Fruit fly (Drosophila melanogaster): Measurements from ENCODE around the gene natalisin.
A peak's percentile ranks its signal among the peaks of the same experiment; 100 is the strongest.

The natalisin gene

dm6 chr3R:14389258-14389657 lies 29.1 kb upstream of the natalisin start:
- TF ChIP-seq usp (GFP tag; optimal IDR thresholded peaks at IDR 0.05) (no peak), CG8478 (optimal IDR thresholded peaks at IDR 0.05) (no peak), psq (optimal IDR thresholded peaks at IDR 0.05) (no peak), Dll (optimal IDR thresholded peaks at IDR 0.05) (no peak), EcR (GFP tag; optimal IDR thresholded peaks at IDR 0.05) (no peak), pan (optimal IDR thresholded peaks at IDR 0.05) (no peak)

- TF ChIP-seq EcR (GFP tag; optimal IDR thresholded peaks at IDR 0.05): no peak
- no peak for TF ChIP-seq Dll (optimal IDR thresholded peaks at IDR 0.05)
- no peak for TF ChIP-seq psq (optimal IDR thresholded peaks at IDR 0.05)
Observed at dm6 chr3R:14390465-14390864, 27.9 kb upstream of the natalisin start.

dm6 chr3R:14391281-14391680 lies 27.1 kb upstream of the natalisin start:
- TF ChIP-seq CG8478 (optimal IDR thresholded peaks at IDR 0.05): peak; percentile 16
- TF ChIP-seq Dll (optimal IDR thresholded peaks at IDR 0.05): no peak
- TF ChIP-seq usp (GFP tag; optimal IDR thresholded peaks at IDR 0.05): no peak

- TF ChIP-seq CG8478 (optimal IDR thresholded peaks at IDR 0.05) (no peak), pan (optimal IDR thresholded peaks at IDR 0.05) (no peak), usp (GFP tag; optimal IDR thresholded peaks at IDR 0.05) (no peak), EcR (GFP tag; optimal IDR thresholded peaks at IDR 0.05) (no peak), psq (optimal IDR thresholded peaks at IDR 0.05) (no peak), Dll (optimal IDR thresholded peaks at IDR 0.05) (no peak)
Observed at dm6 chr3R:14397927-14398326, 20.5 kb upstream of the natalisin start.

- TF ChIP-seq EcR (GFP tag; optimal IDR thresholded peaks at IDR 0.05) (no peak), psq (optimal IDR thresholded peaks at IDR 0.05) (no peak), CG8478 (optimal IDR thresholded peaks at IDR 0.05) (no peak), usp (GFP tag; optimal IDR thresholded peaks at IDR 0.05) (no peak), pan (optimal IDR thresholded peaks at IDR 0.05) (no peak), Dll (optimal IDR thresholded peaks at IDR 0.05) (no peak)
Observed at dm6 chr3R:14398620-14399019, 19.8 kb upstream of the natalisin start.

dm6 chr3R:14399375-14399774 lies 19.0 kb upstream of the natalisin start:
- TF ChIP-seq Dll (optimal IDR thresholded peaks at IDR 0.05) (no peak), pan (optimal IDR thresholded peaks at IDR 0.05) (no peak), CG8478 (optimal IDR thresholded peaks at IDR 0.05) (no peak), usp (GFP tag; optimal IDR thresholded peaks at IDR 0.05) (no peak), psq (optimal IDR thresholded peaks at IDR 0.05) (no peak), EcR (GFP tag; optimal IDR thresholded peaks at IDR 0.05) (no peak)

dm6 chr3R:14405312-14405711 lies 13.1 kb upstream of the natalisin start:
- TF ChIP-seq psq (optimal IDR thresholded peaks at IDR 0.05): no peak

- no peak for TF ChIP-seq EcR (GFP tag; optimal IDR thresholded peaks at IDR 0.05)
Observed at dm6 chr3R:14406648-14407047, 11.7 kb upstream of the natalisin start.

- TF ChIP-seq Dll (optimal IDR thresholded peaks at IDR 0.05): no peak
- no peak for TF ChIP-seq CG8478 (optimal IDR thresholded peaks at IDR 0.05)
- TF ChIP-seq EcR (GFP tag; optimal IDR thresholded peaks at IDR 0.05): no peak
- TF ChIP-seq usp (GFP tag; optimal IDR thresholded peaks at IDR 0.05): no peak
- no peak for TF ChIP-seq pan (optimal IDR thresholded peaks at IDR 0.05)
- TF ChIP-seq psq (optimal IDR thresholded peaks at IDR 0.05): no peak
Observed at dm6 chr3R:14410396-14410795, 8.0 kb upstream of the natalisin start.

dm6 chr3R:14413406-14414043 lies 4.9 kb upstream of the natalisin start:
- TF ChIP-seq psq (optimal IDR thresholded peaks at IDR 0.05) (no peak), usp (GFP tag; optimal IDR thresholded peaks at IDR 0.05) (no peak), Dll (optimal IDR thresholded peaks at IDR 0.05) (peak; percentile 39)

dm6 chr3R:14414318-14414717 lies 4.1 kb upstream of the natalisin start:
- TF ChIP-seq EcR (GFP tag; optimal IDR thresholded peaks at IDR 0.05): no peak
- no peak for TF ChIP-seq usp (GFP tag; optimal IDR thresholded peaks at IDR 0.05)
- no peak for TF ChIP-seq CG8478 (optimal IDR thresholded peaks at IDR 0.05)
- no peak for TF ChIP-seq psq (optimal IDR thresholded peaks at IDR 0.05)
- TF ChIP-seq pan (optimal IDR thresholded peaks at IDR 0.05): no peak
- TF ChIP-seq Dll (optimal IDR thresholded peaks at IDR 0.05): no peak

- TF ChIP-seq Dll (optimal IDR thresholded peaks at IDR 0.05): no peak
- no peak for TF ChIP-seq usp (GFP tag; optimal IDR thresholded peaks at IDR 0.05)
- no peak for TF ChIP-seq CG8478 (optimal IDR thresholded peaks at IDR 0.05)
- no peak for TF ChIP-seq psq (optimal IDR thresholded peaks at IDR 0.05)
- no peak for TF ChIP-seq EcR (GFP tag; optimal IDR thresholded peaks at IDR 0.05)
- no peak for TF ChIP-seq pan (optimal IDR thresholded peaks at IDR 0.05)
Observed at dm6 chr3R:14414900-14415299, 3.5 kb upstream of the natalisin start.

dm6 chr3R:14415679-14416078 lies 2.7 kb upstream of the natalisin start:
- TF ChIP-seq psq (optimal IDR thresholded peaks at IDR 0.05): no peak
- no peak for TF ChIP-seq usp (GFP tag; optimal IDR thresholded peaks at IDR 0.05)
- no peak for TF ChIP-seq EcR (GFP tag; optimal IDR thresholded peaks at IDR 0.05)
- TF ChIP-seq CG8478 (optimal IDR thresholded peaks at IDR 0.05): no peak
- no peak for TF ChIP-seq Dll (optimal IDR thresholded peaks at IDR 0.05)
- no peak for TF ChIP-seq pan (optimal IDR thresholded peaks at IDR 0.05)

Measured in whole organism.